Fruit fly (Drosophila melanogaster) whole organism, embryonic: ENCODE measurements around the gene CG46317.

Experiments used
- Aef1 ChIP-seq: fragments of 200-800 bp; sonication (Bioruptor generic); IDR thresholded peaks from 3 replicates; pipeline ENCODE4 v1.3.6; 2022; ENCODE audit warnings: missing biosample characterization, missing genetic modification characterization
- Atf6 ChIP-seq: fragments of 200-800 bp; sonication (Bioruptor generic); IDR thresholded peaks from 2 replicates; pipeline ENCODE4 v1.3.6; 2022; ENCODE audit warnings: missing biosample characterization, missing genetic modification characterization
- BEAF-32 ChIP-seq: fragments of 200-800 bp; sonication (Bioruptor generic); optimal IDR thresholded peaks from 3 replicates; lab custom pipeline; 2017; ENCODE audit warnings: missing biosample characterization, missing genetic modification characterization, mild to moderate bottlenecking, moderate library complexity, missing genetic modification reagents
- Bdp1 ChIP-seq: fragments of 200-800 bp; sonication (Bioruptor generic); optimal IDR thresholded peaks from 3 replicates; lab custom pipeline; 2016; ENCODE audit warnings: missing biosample characterization, missing genetic modification characterization
- CG10431 ChIP-seq: fragments of 200-800 bp; sonication (Bioruptor generic); optimal IDR thresholded peaks from 3 replicates; lab custom pipeline; 2018; ENCODE audit warnings: missing biosample characterization, mild to moderate bottlenecking, missing genetic modification characterization
- CG11398 ChIP-seq: fragments of 200-800 bp; sonication (Bioruptor generic); optimal IDR thresholded peaks from 2 replicates; lab custom pipeline; 2016; ENCODE audit warnings: missing biosample characterization, missing genetic modification characterization
- CG11504 ChIP-seq: fragments of 200-800 bp; sonication (Bioruptor generic); optimal IDR thresholded peaks from 3 replicates; lab custom pipeline; 2019; ENCODE audit warnings: missing biosample characterization, mild to moderate bottlenecking, missing genetic modification characterization, moderate library complexity
- CG14965 ChIP-seq: fragments of 200-800 bp; sonication (Bioruptor generic); optimal IDR thresholded peaks from 2 replicates; lab custom pipeline; 2016; ENCODE audit warnings: missing biosample characterization, missing genetic modification characterization, borderline replicate concordance
- CG15073 ChIP-seq: fragments of 200-800 bp; sonication (Bioruptor generic); optimal IDR thresholded peaks from 2 replicates; lab custom pipeline; 2016; ENCODE audit warnings: missing biosample characterization, missing genetic modification characterization
- CG17328 ChIP-seq: fragments of 200-800 bp; sonication (Bioruptor generic); IDR thresholded peaks from 2 replicates; pipeline ENCODE4 v1.3.6; 2022; ENCODE audit warnings: missing biosample characterization, missing genetic modification characterization
- CG2116 ChIP-seq: fragments of 200-800 bp; sonication (Bioruptor generic); optimal IDR thresholded peaks from 3 replicates; lab custom pipeline; 2018; ENCODE audit warnings: missing biosample characterization, mild to moderate bottlenecking, missing genetic modification characterization
- CG30431 ChIP-seq: fragments of 200-800 bp; sonication (Bioruptor generic); optimal IDR thresholded peaks from 2 replicates; lab custom pipeline; 2017; ENCODE audit warnings: missing biosample characterization, missing genetic modification characterization
- CG31388 ChIP-seq: fragments of 200-800 bp; sonication (Bioruptor generic); optimal IDR thresholded peaks from 2 replicates; lab custom pipeline; 2016; ENCODE audit warnings: missing biosample characterization, missing genetic modification characterization
- CG3995 ChIP-seq: fragments of 200-800 bp; sonication (Bioruptor generic); optimal IDR thresholded peaks from 3 replicates; lab custom pipeline; 2016; ENCODE audit warnings: missing biosample characterization, missing genetic modification characterization
- CG4707 ChIP-seq: fragments of 200-800 bp; sonication (Bioruptor generic); optimal IDR thresholded peaks from 2 replicates; lab custom pipeline; 2018; ENCODE audit warnings: missing biosample characterization, mild to moderate bottlenecking, missing genetic modification characterization, moderate library complexity
- CG8089 ChIP-seq: fragments of 200-800 bp; sonication (Bioruptor generic); optimal IDR thresholded peaks from 3 replicates; lab custom pipeline; 2016; ENCODE audit warnings: missing biosample characterization, missing genetic modification characterization
- CG8290 ChIP-seq, 3 experiments: fragments of 200-800 bp; sonication (Bioruptor generic); optimal IDR thresholded peaks; 2 replicates each; lab custom pipeline; 2016 to 2019; ENCODE audit warnings: missing biosample characterization in 3 of 3, missing genetic modification characterization in 3 of 3, mild to moderate bottlenecking in 2 of 3, moderate library complexity in 1 of 3
- CG9215 ChIP-seq: fragments of 200-800 bp; sonication (Bioruptor generic); IDR thresholded peaks from 2 replicates; pipeline ENCODE4 v1.3.6; 2022; ENCODE audit warnings: missing biosample characterization, missing genetic modification characterization
- CG9932 ChIP-seq: fragments of 200-800 bp; sonication (Bioruptor generic); IDR thresholded peaks from 2 replicates; pipeline ENCODE4 v1.3.6; 2022; ENCODE audit warnings: missing biosample characterization, missing genetic modification characterization
- D ChIP-seq, 2 experiments: fragments of 200-800 bp in 1 of 2; fragments of >200 bp in 1 of 2; sonication (Bioruptor generic) in 1 of 2; optimal IDR thresholded peaks; 2 replicates in 1 of 2; 3 replicates in 1 of 2; lab custom pipeline; 2017; ENCODE audit warnings: mild to moderate bottlenecking in 1 of 2, missing biosample characterization in 1 of 2, missing genetic modification characterization in 1 of 2, missing genetic modification reagents in 1 of 2
- Doc3 ChIP-seq: fragments of 200-800 bp; sonication (Bioruptor generic); IDR thresholded peaks from 3 replicates; pipeline ENCODE4 v1.3.6; 2022; ENCODE audit warnings: missing biosample characterization, missing genetic modification characterization; ENCODE audit not compliant: partially characterized antibody
- HLH3B ChIP-seq: fragments of 200-800 bp; sonication (Bioruptor generic); IDR thresholded peaks from 2 replicates; pipeline ENCODE4 v1.3.6; 2022; ENCODE audit warnings: missing biosample characterization, missing genetic modification characterization
- Hey ChIP-seq: fragments of 200-800 bp; sonication (Bioruptor generic); optimal IDR thresholded peaks from 3 replicates; lab custom pipeline; 2018; ENCODE audit warnings: missing biosample characterization, mild to moderate bottlenecking, missing genetic modification characterization
- Hr51 ChIP-seq, 2 experiments: fragments of 200-800 bp; sonication (Bioruptor generic); optimal IDR thresholded peaks; 2 replicates in 1 of 2; 3 replicates in 1 of 2; lab custom pipeline; 2016 to 2018; ENCODE audit warnings: missing biosample characterization in 2 of 2, missing genetic modification characterization in 2 of 2, mild to moderate bottlenecking in 1 of 2, moderate library complexity in 1 of 2
- Hr78 ChIP-seq, 2 experiments: fragments of 200-800 bp in 1 of 2; fragments of >200 bp in 1 of 2; sonication (Bioruptor generic) in 1 of 2; optimal IDR thresholded peaks; 2 replicates each; lab custom pipeline; 2017 to 2019; ENCODE audit warnings: missing biosample characterization in 2 of 2, missing genetic modification characterization in 2 of 2, mild to moderate bottlenecking in 1 of 2, moderate library complexity in 1 of 2
- Hsf ChIP-seq: fragments of 200-800 bp; sonication (Bioruptor generic); optimal IDR thresholded peaks from 3 replicates; lab custom pipeline; 2016; ENCODE audit warnings: missing biosample characterization, missing genetic modification characterization
- Med ChIP-seq: fragments of 200-800 bp; sonication (Bioruptor generic); peaks from one replicate; lab custom pipeline; 2016; ENCODE audit warnings: missing biosample characterization, missing genetic modification characterization, mild to moderate bottlenecking, inconsistent platforms, moderate library complexity
- Nf-YC ChIP-seq: fragments of 200-800 bp; optimal IDR thresholded peaks from 3 replicates; lab custom pipeline; 2019; ENCODE audit warnings: missing biosample characterization, mild to moderate bottlenecking, missing genetic modification characterization, moderate library complexity
- NfI ChIP-seq: fragments of 200-800 bp; sonication (Bioruptor generic); optimal IDR thresholded peaks from 3 replicates; lab custom pipeline; 2018; ENCODE audit warnings: missing biosample characterization, mild to moderate bottlenecking, missing genetic modification characterization, moderate library complexity
- Oli ChIP-seq: fragments of 200-800 bp; sonication (Bioruptor generic); optimal IDR thresholded peaks from 2 replicates; lab custom pipeline; 2018; ENCODE audit warnings: missing biosample characterization, mild to moderate bottlenecking, missing genetic modification characterization, moderate library complexity
- Tbp ChIP-seq: fragments of >200 bp; optimal IDR thresholded peaks from 2 replicates; lab custom pipeline; 2018; ENCODE audit warnings: missing biosample characterization, missing genetic modification characterization
- Vsx1 ChIP-seq: fragments of 200-800 bp; sonication (Bioruptor generic); optimal IDR thresholded peaks from 2 replicates; lab custom pipeline; 2017; ENCODE audit warnings: missing biosample characterization, mild to moderate bottlenecking, missing genetic modification characterization, missing genetic modification reagents
- Xbp1 ChIP-seq: fragments of 200-800 bp; sonication (Bioruptor generic); optimal IDR thresholded peaks from 3 replicates; lab custom pipeline; 2016; ENCODE audit warnings: missing biosample characterization, mild to moderate bottlenecking, missing genetic modification characterization
- Xrp1 ChIP-seq: fragments of 200-800 bp; sonication (Bioruptor generic); IDR thresholded peaks from 2 replicates; pipeline ENCODE4 v1.3.6; 2022; ENCODE audit warnings: missing biosample characterization, missing genetic modification characterization
- ash1 ChIP-seq: fragments of 200-800 bp; sonication (Bioruptor generic); optimal IDR thresholded peaks from 2 replicates; lab custom pipeline; 2018; ENCODE audit warnings: missing biosample characterization, mild to moderate bottlenecking, missing genetic modification characterization
- cato ChIP-seq: fragments of 200-800 bp; sonication (Bioruptor generic); optimal IDR thresholded peaks from 2 replicates; lab custom pipeline; 2016; ENCODE audit warnings: missing biosample characterization, missing genetic modification characterization, borderline replicate concordance
- dysf ChIP-seq: fragments of 200-800 bp; sonication (Bioruptor generic); IDR thresholded peaks from 3 replicates; pipeline ENCODE4 v1.3.6; 2022; ENCODE audit warnings: missing biosample characterization, missing genetic modification characterization
- eyg ChIP-seq: fragments of 200-800 bp; sonication (Bioruptor generic); optimal IDR thresholded peaks from 3 replicates; lab custom pipeline; 2016; ENCODE audit warnings: missing biosample characterization, missing genetic modification characterization
- gce ChIP-seq: fragments of 200-800 bp; sonication (Bioruptor generic); IDR thresholded peaks from 3 replicates; pipeline ENCODE4 v1.3.6; 2022; ENCODE audit warnings: missing biosample characterization, missing genetic modification characterization
- gfzf ChIP-seq: fragments of 200-800 bp; sonication (Bioruptor generic); optimal IDR thresholded peaks from 2 replicates; lab custom pipeline; 2016; ENCODE audit warnings: missing biosample characterization, mild to moderate bottlenecking, missing genetic modification characterization, moderate library complexity
- grau ChIP-seq: fragments of 200-800 bp; optimal IDR thresholded peaks from 3 replicates; lab custom pipeline; 2019; ENCODE audit warnings: missing biosample characterization, mild to moderate bottlenecking, missing genetic modification characterization, moderate library complexity
- grn ChIP-seq: fragments of 200-800 bp; sonication (Bioruptor generic); optimal IDR thresholded peaks from 3 replicates; lab custom pipeline; 2017; ENCODE audit warnings: missing biosample characterization, missing genetic modification characterization
- lola ChIP-seq, 3 experiments: fragments of >200 bp in 2 of 3; fragments of 200-800 bp in 1 of 3; sonication (Bioruptor generic) in 1 of 3; optimal IDR thresholded peaks; 2 replicates each; lab custom pipeline; 2017 to 2019; ENCODE audit warnings: missing biosample characterization in 3 of 3, missing genetic modification characterization in 3 of 3, mild to moderate bottlenecking in 1 of 3, moderate library complexity in 1 of 3
- peb ChIP-seq: fragments of 200-800 bp; sonication (Bioruptor generic); IDR thresholded peaks from 2 replicates; pipeline ENCODE4 v1.3.6; 2022; ENCODE audit warnings: missing biosample characterization, missing genetic modification characterization
- row ChIP-seq: fragments of 200-800 bp; sonication (Bioruptor generic); IDR thresholded peaks from 3 replicates; pipeline ENCODE4 v1.3.6; 2022; ENCODE audit warnings: missing biosample characterization, missing genetic modification characterization
- run ChIP-seq: fragments of 200-800 bp; sonication (Bioruptor generic); optimal IDR thresholded peaks from 3 replicates; lab custom pipeline; 2018; ENCODE audit warnings: missing biosample characterization, mild to moderate bottlenecking, missing genetic modification characterization
- sob ChIP-seq: fragments of 200-800 bp; sonication (Bioruptor generic); IDR thresholded peaks from 2 replicates; pipeline ENCODE4 v1.3.6; 2022; ENCODE audit warnings: missing biosample characterization, missing genetic modification characterization
- toy ChIP-seq: fragments of 200-800 bp; sonication (Bioruptor generic); IDR thresholded peaks from 2 replicates; pipeline ENCODE4 v1.3.6; 2022; ENCODE audit warnings: missing biosample characterization, missing genetic modification characterization
- vnd ChIP-seq: fragments of 200-800 bp; sonication (Bioruptor generic); IDR thresholded peaks from 3 replicates; pipeline ENCODE4 v1.3.6; 2022; ENCODE audit warnings: missing biosample characterization, missing genetic modification characterization; ENCODE audit not compliant: partially characterized antibody
- z ChIP-seq: fragments of 200-800 bp; sonication (Bioruptor generic); IDR thresholded peaks from 3 replicates; pipeline ENCODE4 v1.3.6; 2022; ENCODE audit warnings: missing biosample characterization, missing genetic modification characterization

Gene CG46317

dm6 chrX:14215834-14216233 lies 45.2 kb upstream of the CG46317 start (continued):
- TF ChIP-seq CG9932 (GFP tag; lab: Robert Waterston, UW) (peak; percentile 24; the same call in 1 of the 2 replicates), Hr78 (GFP tag; optimal IDR thresholded peaks at IDR 0.05; lab: Kevin White, UChicago) (no peak), CG14965 (no peak), grau (peak; percentile 10), Hey (tag; lab: Kevin White, UChicago) (no peak), dysf (peak; percentile 29; the same call in 1 of the 3 replicates), NfI (GFP tag; lab: Kevin White, UChicago) (peak; percentile 16), vnd (no peak), Xrp1 (GFP tag; lab: Robert Waterston, UW) (no peak), Oli (tag; lab: Kevin White, UChicago) (no peak), sob (GFP tag; lab: Robert Waterston, UW) (0 out of 2 replicates have a peak, but pooled peaks have one; percentile 13), Med (GFP tag; lab: Kevin White, UChicago) (peak; percentile 63), peb (GFP tag; lab: Robert Waterston, UW) (no peak), Bdp1 (GFP tag; lab: Kevin White, UChicago) (no peak), run (tag; lab: Kevin White, UChicago) (no peak), Xbp1 (GFP tag; lab: Kevin White, UChicago) (no peak), grn (no peak), CG2116 (GFP tag; lab: Kevin White, UChicago) (no peak), CG15073 (GFP tag; lab: Kevin White, UChicago) (no peak), row (GFP tag; lab: Robert Waterston, UW) (peak; percentile 32; the same call in 1 of the 3 replicates), Atf6 (GFP tag; lab: Robert Waterston, UW) (no peak), CG31388 (no peak), CG3995 (GFP tag; lab: Kevin White, UChicago) (no peak), Vsx1 (GFP tag; lab: Kevin White, UChicago) (no peak), ash1 (GFP tag; lab: Kevin White, UChicago) (no peak)
- TF ChIP-seq, all 482 proteins: peak for 17

- TF ChIP-seq Tbp (no peak), toy (GFP tag; lab: Robert Waterston, UW) (no peak), Hsf (GFP tag; lab: Kevin White, UChicago) (no peak), Med (GFP tag; lab: Kevin White, UChicago) (peak; percentile 16), Doc3 (GFP tag; lab: Robert Waterston, UW) (no peak), Hr78 (GFP tag; optimal IDR thresholded peaks at IDR 0.05; lab: Kevin White, UChicago) (no peak), CG8089 (GFP tag; lab: Kevin White, UChicago) (no peak), D (optimal IDR thresholded peaks at IDR 0.05; lab: Kevin White, UChicago) (no peak), D (GFP tag; optimal IDR thresholded peaks at IDR 0.05; lab: Kevin White, UChicago) (no peak), gfzf (GFP tag; lab: Kevin White, UChicago) (no peak), eyg (no peak), HLH3B (GFP tag; lab: Robert Waterston, UW) (no peak), Nf-YC (no peak), z (no peak), BEAF-32 (GFP tag; lab: Kevin White, UChicago) (no peak), Vsx1 (GFP tag; lab: Kevin White, UChicago) (no peak), CG8290 (GFP tag; optimal IDR thresholded peaks at IDR 0.05; lab: Kevin White, UChicago) (no peak), CG8290 (tag; optimal IDR thresholded peaks at IDR 0.05; lab: Kevin White, UChicago) (no peak), CG17328 (GFP tag; lab: Robert Waterston, UW) (no peak), CG30431 (no peak), cato (GFP tag; lab: Kevin White, UChicago) (no peak), Hr51 (GFP tag; optimal IDR thresholded peaks at IDR 0.05; lab: Kevin White, UChicago) (peak in 1 of 2 experiments; percentile 15), gce (GFP tag; lab: Robert Waterston, UW) (no peak), CG11398 (GFP tag; lab: Kevin White, UChicago) (no peak), CG9215 (GFP tag; lab: Robert Waterston, UW) (no peak), lola (GFP tag; optimal IDR thresholded peaks at IDR 0.05; lab: Kevin White, UChicago) (no peak), Aef1 (GFP tag; lab: Robert Waterston, UW) (no peak), CG11504 (tag; lab: Kevin White, UChicago) (peak; percentile 23), CG10431 (GFP tag; lab: Kevin White, UChicago) (no peak), CG4707 (GFP tag; lab: Kevin White, UChicago) (no peak)
Observed at dm6 chrX:14216844-14217243, 44.2 kb upstream of the CG46317 start.
